Worm (Caenorhabditis elegans) whole organism, late embryonic: ENCODE data around the gene col-39.
A peak's percentile ranks its signal among the peaks of the same experiment; 100 is the strongest.

Source experiments
- elt-2 ChIP-seq: sonication (generic microtip); optimal IDR thresholded peaks from 2 replicates; lab custom pipeline; 2016; ENCODE audit warnings: missing genetic modification reagents, missing genetic modification characterization, missing compliant biosample characterization
- pha-4 ChIP-seq: fragments of 150-350 bp; optimal IDR thresholded peaks from 2 replicates; lab custom pipeline; 2018; ENCODE audit warnings: missing biosample characterization, missing genetic modification reagents, missing genetic modification characterization
- rnt-1 ChIP-seq: sonication (generic microtip); optimal IDR thresholded peaks from 2 replicates; lab custom pipeline; 2016; ENCODE audit warnings: missing genetic modification characterization, missing compliant biosample characterization

ce11 chrII:10658576-10659256, 46.0 kb upstream of the col-39 start, which contains the start of the genes snu-13 and rsp-7:
- peak; percentile 8 for TF ChIP-seq elt-2 (tag; lab: Kevin White, UChicago)
- TF ChIP-seq pha-4 (tag; lab: Kevin White, UChicago), result no peak
- no peak for TF ChIP-seq rnt-1
